Worm (Caenorhabditis elegans): ENCODE results near the gene T04G9.6.

T04G9.6 gene

DNA sequence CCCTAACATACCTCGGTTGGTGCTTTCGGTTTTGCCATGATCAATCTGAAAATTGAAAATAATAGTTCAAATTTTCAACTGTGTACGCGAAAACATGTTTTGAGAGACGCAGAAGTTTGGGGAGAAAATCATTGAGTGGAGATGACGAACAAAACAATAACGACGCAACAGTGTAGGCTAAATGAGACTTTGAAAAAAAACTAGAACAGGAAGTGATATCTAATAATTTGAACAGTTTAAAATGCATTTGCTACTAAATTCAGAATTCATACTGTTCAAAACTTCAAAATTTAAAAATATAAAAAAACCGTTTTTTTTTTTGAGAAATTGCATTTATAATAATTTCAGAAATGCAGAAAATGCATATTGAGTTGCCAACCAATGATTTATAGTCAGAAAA is 28.3 kb upstream of the T04G9.6 start, which contains the start of gene F25E2.3:
Gene F25E2.3, minus strand, starts transcription at position 101 of the 400 bp plus-strand sequence.
- TF ChIP-seq med-1 (GFP tag; optimal IDR thresholded peaks at IDR 0.05; ENCODE audit: insufficient read depth) (no peak), T22C8.4 (GFP tag; IDR thresholded peaks at IDR 0.05) (no peak)

DNA sequence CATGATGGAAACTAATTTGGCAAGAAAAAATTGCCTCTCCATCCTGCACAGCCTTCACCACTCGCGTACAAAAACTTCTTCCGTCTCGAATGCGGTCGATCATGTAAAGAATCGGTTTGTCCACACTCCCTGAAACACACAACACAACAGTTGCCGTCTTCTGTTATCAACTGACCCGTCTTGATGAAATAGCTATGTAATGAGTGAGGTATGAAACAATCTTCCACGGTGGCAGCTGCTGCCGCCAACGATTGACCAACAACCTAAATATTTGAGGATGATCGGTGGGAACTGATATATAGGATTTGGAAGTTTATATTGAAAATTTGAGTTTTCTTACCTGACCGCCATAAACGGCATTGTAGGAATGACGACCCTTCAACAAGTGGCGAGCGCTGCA is 27.5 kb upstream of the T04G9.6 start:
- TF ChIP-seq ref-1 (GFP tag; conservative IDR thresholded peaks at IDR 0.05) = no peak
- no peak for TF ChIP-seq T22C8.4 (GFP tag; IDR thresholded peaks at IDR 0.05)
- TF ChIP-seq flt-1 (GFP tag; IDR thresholded peaks at IDR 0.05) = no peak
- TF ChIP-seq ztf-23 (GFP tag; IDR thresholded peaks at IDR 0.05) = no peak
- TF ChIP-seq med-1 (GFP tag; optimal IDR thresholded peaks at IDR 0.05; ENCODE audit: insufficient read depth) = no peak
- TF ChIP-seq ztf-29 (GFP tag; IDR thresholded peaks at IDR 0.05) = no peak
- TF ChIP-seq tab-1 (GFP tag; IDR thresholded peaks at IDR 0.05) = no peak
- no peak for TF ChIP-seq cog-1 (tag; optimal IDR thresholded peaks at IDR 0.05)
- no peak for TF ChIP-seq klf-2 (GFP tag; conservative IDR thresholded peaks at IDR 0.05)

DNA sequence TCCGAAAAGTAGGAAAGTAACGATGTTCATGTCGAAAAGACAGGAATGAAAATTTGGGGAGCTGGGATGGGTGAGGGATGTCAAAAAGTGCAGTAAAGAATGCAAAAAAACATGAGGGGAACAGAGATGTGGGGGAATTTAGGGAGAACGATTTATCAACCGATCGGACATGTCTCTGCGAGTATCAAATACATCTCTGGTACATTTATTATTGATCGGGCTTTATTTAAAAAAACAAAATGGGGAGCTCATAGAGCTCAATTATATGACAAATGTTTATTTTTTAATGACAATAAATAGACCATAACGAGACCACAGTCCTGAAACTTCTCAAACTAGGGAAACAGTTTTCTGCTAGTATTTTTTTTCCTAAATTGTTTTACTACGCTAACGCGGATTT is 25.9 kb upstream of the T04G9.6 start, which contains the start of gene F25E2.2:
Gene F25E2.2, minus strand, starts transcription at position 101 of the 400 bp plus-strand sequence.
- no peak for TF ChIP-seq klf-2 (GFP tag; conservative IDR thresholded peaks at IDR 0.05)
- no peak for TF ChIP-seq flt-1 (GFP tag; IDR thresholded peaks at IDR 0.05)
- TF ChIP-seq ref-1 (GFP tag; conservative IDR thresholded peaks at IDR 0.05) = no peak
- no peak for TF ChIP-seq ztf-23 (GFP tag; IDR thresholded peaks at IDR 0.05)

DNA sequence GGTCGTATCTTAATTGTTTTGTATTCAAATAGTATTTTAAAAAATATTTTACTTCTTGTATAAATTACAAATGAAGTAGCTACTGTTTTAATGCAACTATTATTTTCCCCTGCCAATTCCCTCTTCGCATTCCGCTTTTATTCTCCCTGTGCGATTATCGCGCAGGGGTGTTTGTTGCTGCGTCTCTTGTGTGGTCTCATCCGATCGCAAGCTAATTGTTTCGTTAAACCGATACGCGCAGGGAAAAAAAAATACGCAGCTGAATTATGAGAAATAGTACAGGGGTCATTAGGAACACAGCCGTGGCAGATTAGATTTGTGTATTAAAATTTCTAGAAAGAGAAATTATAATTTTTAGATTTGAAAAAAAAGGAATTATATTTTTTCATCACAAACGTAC is 21.8 kb upstream of the T04G9.6 start:
- TF ChIP-seq ref-1 (GFP tag; conservative IDR thresholded peaks at IDR 0.05) = 0 out of 2 replicates have a peak, but pooled peaks have one; percentile 16
- TF ChIP-seq flt-1 (GFP tag; IDR thresholded peaks at IDR 0.05) = peak; percentile 87
- peak; percentile 57 for TF ChIP-seq med-1 (GFP tag; optimal IDR thresholded peaks at IDR 0.05; ENCODE audit: insufficient read depth)
- peak; percentile 85 for TF ChIP-seq ztf-23 (GFP tag; IDR thresholded peaks at IDR 0.05)
- TF ChIP-seq klf-2 (GFP tag; conservative IDR thresholded peaks at IDR 0.05) = peak; percentile 87
- TF ChIP-seq ztf-29 (GFP tag; IDR thresholded peaks at IDR 0.05) = peak; percentile 73
- no peak for TF ChIP-seq T22C8.4 (GFP tag; IDR thresholded peaks at IDR 0.05)
- TF ChIP-seq tab-1 (GFP tag; IDR thresholded peaks at IDR 0.05) = peak; percentile 83
- peak; percentile 98 for TF ChIP-seq cog-1 (tag; optimal IDR thresholded peaks at IDR 0.05)

DNA sequence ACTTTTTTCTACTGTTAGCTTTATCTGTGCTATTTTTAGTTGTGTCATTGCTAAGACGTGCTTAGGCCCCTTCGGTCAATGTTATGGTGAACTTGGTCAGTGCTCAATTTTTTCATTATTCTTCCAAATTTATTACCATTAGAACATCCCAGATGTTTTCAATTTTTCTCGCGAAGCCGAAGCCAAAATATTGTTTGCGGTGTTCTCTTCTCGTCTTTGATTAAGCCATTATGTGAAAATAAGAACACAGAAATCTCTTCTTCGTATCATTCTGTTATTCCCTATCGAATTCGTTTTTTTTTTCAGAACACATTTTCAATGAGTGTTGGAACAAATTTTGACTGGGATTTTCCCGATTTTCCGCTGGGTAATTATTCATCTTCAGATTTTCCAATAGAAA is 17.7 kb upstream of the T04G9.6 start, which contains the start of gene gtr-1:
Gene gtr-1, plus strand, starts transcription at position 301 of the 400 bp plus-strand sequence.
- TF ChIP-seq ref-1 (GFP tag; conservative IDR thresholded peaks at IDR 0.05) = no peak
- TF ChIP-seq tab-1 (GFP tag; IDR thresholded peaks at IDR 0.05) = no peak
- TF ChIP-seq flt-1 (GFP tag; IDR thresholded peaks at IDR 0.05) = no peak
- no peak for TF ChIP-seq ztf-29 (GFP tag; IDR thresholded peaks at IDR 0.05)
- TF ChIP-seq klf-2 (GFP tag; conservative IDR thresholded peaks at IDR 0.05) = no peak
- no peak for TF ChIP-seq cog-1 (tag; optimal IDR thresholded peaks at IDR 0.05)
- TF ChIP-seq T22C8.4 (GFP tag; IDR thresholded peaks at IDR 0.05) = no peak
- no peak for TF ChIP-seq ztf-23 (GFP tag; IDR thresholded peaks at IDR 0.05)
- TF ChIP-seq med-1 (GFP tag; optimal IDR thresholded peaks at IDR 0.05; ENCODE audit: insufficient read depth) = no peak

DNA sequence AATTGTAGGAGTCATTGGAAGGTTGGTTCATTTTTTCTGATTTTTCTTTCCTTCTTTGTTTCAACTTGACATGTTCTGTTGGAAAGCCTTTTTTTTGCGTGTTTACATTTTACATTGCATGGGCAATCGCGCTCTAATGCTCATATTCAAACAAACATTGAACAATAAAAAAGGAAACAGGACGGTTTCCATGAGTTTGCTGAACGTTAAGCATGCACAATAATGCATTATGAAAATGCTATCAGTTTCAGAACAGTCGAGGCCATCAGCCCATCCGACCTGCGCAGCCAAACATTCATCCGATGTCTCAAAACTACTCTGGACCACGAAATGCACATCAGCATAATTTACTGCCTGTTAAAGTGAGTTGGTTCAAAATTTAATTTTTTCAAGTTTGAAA is 5.8 kb upstream of the T04G9.6 start:
- no peak for TF ChIP-seq klf-2 (GFP tag; conservative IDR thresholded peaks at IDR 0.05)
- no peak for TF ChIP-seq ztf-23 (GFP tag; IDR thresholded peaks at IDR 0.05)
- no peak for TF ChIP-seq flt-1 (GFP tag; IDR thresholded peaks at IDR 0.05)
- no peak for TF ChIP-seq ztf-29 (GFP tag; IDR thresholded peaks at IDR 0.05)
- TF ChIP-seq cog-1 (tag; optimal IDR thresholded peaks at IDR 0.05) = no peak
- no peak for TF ChIP-seq tab-1 (GFP tag; IDR thresholded peaks at IDR 0.05)
- no peak for TF ChIP-seq T22C8.4 (GFP tag; IDR thresholded peaks at IDR 0.05)
- no peak for TF ChIP-seq med-1 (GFP tag; optimal IDR thresholded peaks at IDR 0.05; ENCODE audit: insufficient read depth)
- TF ChIP-seq ref-1 (GFP tag; conservative IDR thresholded peaks at IDR 0.05) = no peak

DNA sequence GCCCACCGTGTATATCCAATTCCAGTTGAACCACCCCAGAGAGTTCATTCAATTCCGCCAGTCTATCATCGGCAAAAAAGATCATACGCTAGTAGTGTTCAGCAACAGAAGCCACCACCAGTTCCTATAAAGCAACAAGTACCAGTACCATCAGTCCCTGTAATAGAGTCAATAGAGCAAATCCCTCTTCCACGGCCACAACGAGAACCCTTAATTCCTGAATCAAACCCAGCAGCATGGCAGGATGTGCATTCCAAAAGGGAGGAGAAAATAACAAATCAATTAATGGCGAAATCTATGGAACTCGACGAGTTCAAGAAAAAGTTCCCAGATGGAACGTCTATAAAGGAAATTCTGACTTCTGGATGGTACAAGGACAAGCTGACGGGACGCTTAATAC is 5.1 kb upstream of the T04G9.6 start:
- TF ChIP-seq flt-1 (GFP tag; IDR thresholded peaks at IDR 0.05) (no peak), T22C8.4 (GFP tag; IDR thresholded peaks at IDR 0.05) (no peak), med-1 (GFP tag; optimal IDR thresholded peaks at IDR 0.05; ENCODE audit: insufficient read depth) (no peak)

DNA sequence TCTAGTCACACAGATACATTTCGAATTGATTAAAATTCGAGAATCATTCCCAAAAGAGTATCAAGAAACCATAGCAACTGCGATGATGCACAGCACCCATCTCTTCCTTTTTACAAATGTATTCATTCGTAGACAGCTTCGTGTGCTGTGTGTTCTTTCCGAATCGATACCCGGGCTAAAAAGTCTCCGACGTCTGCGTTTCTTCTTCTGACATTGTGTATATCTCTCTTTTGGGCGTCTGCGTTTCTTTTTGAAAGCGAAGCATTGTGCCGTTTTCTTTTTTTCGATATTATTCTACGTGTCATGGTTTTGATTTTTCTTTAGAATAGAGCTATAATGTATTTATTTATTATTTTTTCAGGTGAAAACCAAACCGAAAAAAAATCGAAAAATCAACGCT is 3.2 kb upstream of the T04G9.6 start, which contains the start of gene attf-5:
Gene attf-5, plus strand, starts transcription at position 362 of the 400 bp plus-strand sequence.
- TF ChIP-seq ref-1 (GFP tag; conservative IDR thresholded peaks at IDR 0.05) (no peak), T22C8.4 (GFP tag; IDR thresholded peaks at IDR 0.05) (peak; percentile 80)

DNA sequence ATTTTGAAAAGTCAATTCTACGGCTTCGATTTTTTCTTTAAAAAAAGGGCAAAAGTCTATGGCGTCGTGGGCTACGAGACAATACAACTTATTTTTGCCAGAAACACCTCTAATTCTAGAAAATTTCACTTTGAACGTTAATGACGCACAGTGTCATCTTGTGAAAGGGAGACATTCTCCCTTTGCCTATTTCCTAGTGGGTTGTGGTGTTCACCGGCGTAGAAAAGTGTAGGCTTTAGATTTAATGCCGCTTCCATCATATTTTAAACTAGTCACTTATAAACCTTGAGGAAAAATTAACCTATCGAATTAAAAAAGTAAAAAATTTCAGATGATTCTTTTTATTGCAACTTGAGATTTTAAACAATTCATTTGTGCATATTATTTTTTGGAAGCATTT is 615 bp upstream of the T04G9.6 start:
- TF ChIP-seq T22C8.4 (GFP tag; IDR thresholded peaks at IDR 0.05) = no peak
- TF ChIP-seq tab-1 (GFP tag; IDR thresholded peaks at IDR 0.05) = no peak
- TF ChIP-seq klf-2 (GFP tag; conservative IDR thresholded peaks at IDR 0.05) = no peak
- TF ChIP-seq med-1 (GFP tag; optimal IDR thresholded peaks at IDR 0.05; ENCODE audit: insufficient read depth) = no peak
- TF ChIP-seq ref-1 (GFP tag; conservative IDR thresholded peaks at IDR 0.05) = no peak
- no peak for TF ChIP-seq ztf-29 (GFP tag; IDR thresholded peaks at IDR 0.05)
- no peak for TF ChIP-seq flt-1 (GFP tag; IDR thresholded peaks at IDR 0.05)
- TF ChIP-seq ztf-23 (GFP tag; IDR thresholded peaks at IDR 0.05) = no peak
- TF ChIP-seq cog-1 (tag; optimal IDR thresholded peaks at IDR 0.05) = no peak

DNA sequence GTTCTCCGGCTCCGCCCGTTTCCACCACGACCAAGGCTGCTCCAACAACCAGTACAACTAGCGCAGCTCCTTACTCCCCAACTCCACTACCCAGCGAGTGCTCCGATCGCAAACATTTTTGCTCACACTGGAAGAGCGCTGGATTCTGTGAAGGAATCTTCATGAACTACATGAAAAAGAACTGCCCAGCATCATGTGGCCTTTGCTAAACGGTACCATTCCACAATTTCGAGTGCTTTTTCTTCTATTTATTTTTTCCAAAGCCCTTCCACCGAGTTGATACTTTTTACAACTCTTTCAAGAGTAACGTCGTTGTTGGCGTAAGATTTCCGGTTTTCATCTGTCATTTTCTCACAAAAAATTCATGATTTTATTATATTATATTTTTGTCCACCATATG is 4.7 kb downstream of the T04G9.6 start:
- no peak for TF ChIP-seq tab-1 (GFP tag; IDR thresholded peaks at IDR 0.05)
- no peak for TF ChIP-seq med-1 (GFP tag; optimal IDR thresholded peaks at IDR 0.05; ENCODE audit: insufficient read depth)
- TF ChIP-seq flt-1 (GFP tag; IDR thresholded peaks at IDR 0.05) = no peak
- TF ChIP-seq cog-1 (tag; optimal IDR thresholded peaks at IDR 0.05) = no peak
- no peak for TF ChIP-seq ztf-23 (GFP tag; IDR thresholded peaks at IDR 0.05)
- no peak for TF ChIP-seq ztf-29 (GFP tag; IDR thresholded peaks at IDR 0.05)

DNA sequence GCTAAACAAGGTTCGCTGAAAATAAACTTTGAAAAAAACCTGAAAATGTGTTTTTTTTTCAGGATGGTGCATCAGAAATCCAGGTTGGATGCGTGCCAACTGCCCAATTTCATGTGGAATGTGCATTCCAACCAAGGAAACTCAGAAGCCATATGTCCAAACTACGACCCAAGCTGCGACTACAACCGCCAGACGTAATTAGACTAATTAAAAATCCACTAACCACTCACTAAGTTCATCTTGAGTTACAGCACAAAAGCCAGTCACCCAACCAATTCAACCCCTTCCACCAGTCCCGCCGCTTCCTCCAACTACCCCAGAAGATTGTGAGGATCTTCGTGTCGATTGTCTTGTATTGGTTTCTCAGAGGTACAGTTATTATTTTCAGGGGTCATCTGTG is 5.5 kb downstream of the T04G9.6 start:
- no peak for TF ChIP-seq T22C8.4 (GFP tag; IDR thresholded peaks at IDR 0.05)
- no peak for TF ChIP-seq klf-2 (GFP tag; conservative IDR thresholded peaks at IDR 0.05)
- no peak for TF ChIP-seq flt-1 (GFP tag; IDR thresholded peaks at IDR 0.05)
- no peak for TF ChIP-seq ztf-23 (GFP tag; IDR thresholded peaks at IDR 0.05)
- TF ChIP-seq med-1 (GFP tag; optimal IDR thresholded peaks at IDR 0.05; ENCODE audit: insufficient read depth) = no peak
- no peak for TF ChIP-seq ztf-29 (GFP tag; IDR thresholded peaks at IDR 0.05)
- TF ChIP-seq cog-1 (tag; optimal IDR thresholded peaks at IDR 0.05) = no peak
- TF ChIP-seq ref-1 (GFP tag; conservative IDR thresholded peaks at IDR 0.05) = no peak
- TF ChIP-seq tab-1 (GFP tag; IDR thresholded peaks at IDR 0.05) = no peak

Data from whole organism, midembryonic.